Fruit fly (Drosophila melanogaster) whole organism, embryonic: ENCODE data around the gene CG33098.

ENCODE experiments used
- CG10366 ChIP-seq: fragments of 200-800 bp; sonication (Bioruptor generic); IDR thresholded peaks from 2 replicates; pipeline ENCODE4 v1.3.6; 2022; ENCODE audit warnings: missing biosample characterization, missing genetic modification characterization
- CG12155 ChIP-seq: fragments of 200-800 bp; sonication (Bioruptor generic); optimal IDR thresholded peaks from 3 replicates; lab custom pipeline; 2016; ENCODE audit warnings: missing biosample characterization, missing genetic modification characterization
- CG12769 ChIP-seq: fragments of 200-800 bp; sonication (Bioruptor generic); optimal IDR thresholded peaks from 2 replicates; lab custom pipeline; 2019; ENCODE audit warnings: missing biosample characterization, mild to moderate bottlenecking, missing genetic modification characterization, moderate library complexity
- CG13287 ChIP-seq: fragments of 200-800 bp; sonication (Bioruptor generic); IDR thresholded peaks from 2 replicates; pipeline ENCODE4 v1.3.6; 2022; ENCODE audit warnings: missing biosample characterization, missing genetic modification characterization; ENCODE audit not compliant: partially characterized antibody
- CG14710 ChIP-seq: fragments of 200-800 bp; sonication (Bioruptor generic); optimal IDR thresholded peaks from 3 replicates; lab custom pipeline; 2019; ENCODE audit warnings: missing biosample characterization, mild to moderate bottlenecking, missing genetic modification characterization, moderate library complexity
- CG17361 ChIP-seq: fragments of 200-800 bp; sonication (Bioruptor generic); IDR thresholded peaks from 3 replicates; pipeline ENCODE4 v1.3.6; 2022; ENCODE audit warnings: missing biosample characterization, missing genetic modification characterization
- CG17385 ChIP-seq: fragments of 200-800 bp; sonication (Bioruptor generic); optimal IDR thresholded peaks from 3 replicates; lab custom pipeline; 2018; ENCODE audit warnings: missing biosample characterization, mild to moderate bottlenecking, missing genetic modification characterization
- CG2129 ChIP-seq: fragments of 200-800 bp; sonication (Bioruptor generic); IDR thresholded peaks from 2 replicates; pipeline ENCODE4 v1.3.6; 2022; ENCODE audit warnings: missing biosample characterization, missing genetic modification characterization; ENCODE audit not compliant: partially characterized antibody
- CG30020 ChIP-seq: fragments of 200-800 bp; optimal IDR thresholded peaks from 2 replicates; lab custom pipeline; 2019; ENCODE audit warnings: missing biosample characterization, mild to moderate bottlenecking, missing genetic modification characterization, moderate library complexity
- CG3163 ChIP-seq: fragments of 200-800 bp; sonication (Bioruptor generic); optimal IDR thresholded peaks from 3 replicates; lab custom pipeline; 2016; ENCODE audit warnings: missing biosample characterization, missing genetic modification characterization
- CG33213 ChIP-seq: fragments of 200-800 bp; sonication (Bioruptor generic); optimal IDR thresholded peaks from 3 replicates; lab custom pipeline; 2016; ENCODE audit warnings: missing biosample characterization, missing genetic modification characterization
- CG3726 ChIP-seq: fragments of 200-800 bp; sonication (Bioruptor generic); IDR thresholded peaks from 3 replicates; pipeline ENCODE4, ENCODE4 v1.3.6; 2022; ENCODE audit warnings: missing biosample characterization, missing genetic modification characterization
- CG3847 ChIP-seq: fragments of 200-800 bp; sonication (Bioruptor generic); IDR thresholded peaks from 2 replicates; pipeline ENCODE4 v1.3.6; 2022; ENCODE audit warnings: missing biosample characterization, missing genetic modification characterization
- CG5245 ChIP-seq: fragments of 200-800 bp; sonication (Bioruptor generic); optimal IDR thresholded peaks from 3 replicates; lab custom pipeline; 2016; ENCODE audit warnings: missing biosample characterization, missing genetic modification characterization
- CG6272 ChIP-seq: fragments of 200-800 bp; sonication (Bioruptor generic); IDR thresholded peaks from 2 replicates; pipeline ENCODE4 v1.3.6; 2022; ENCODE audit warnings: missing biosample characterization, missing genetic modification characterization
- CG6765 ChIP-seq: fragments of 200-800 bp; sonication (Bioruptor generic); optimal IDR thresholded peaks from 3 replicates; lab custom pipeline; 2017; ENCODE audit warnings: missing biosample characterization, mild to moderate bottlenecking, missing genetic modification characterization
- CG9609 ChIP-seq: fragments of 200-800 bp; sonication (Bioruptor generic); optimal IDR thresholded peaks from 3 replicates; lab custom pipeline; 2016; ENCODE audit warnings: missing biosample characterization, missing genetic modification characterization
- CG9797 ChIP-seq: fragments of 200-800 bp; sonication (Bioruptor generic); optimal IDR thresholded peaks from 3 replicates; lab custom pipeline; 2018; ENCODE audit warnings: missing biosample characterization, mild to moderate bottlenecking, missing genetic modification characterization
- CG9876 ChIP-seq: fragments of 200-800 bp; sonication (Bioruptor generic); optimal IDR thresholded peaks from 2 replicates; lab custom pipeline; 2016; ENCODE audit warnings: missing biosample characterization, missing genetic modification characterization
- CTCF ChIP-seq: fragments of 200-800 bp; sonication (Bioruptor generic); optimal IDR thresholded peaks from 2 replicates; lab custom pipeline; 2017; ENCODE audit warnings: missing biosample characterization, mild to moderate bottlenecking, missing genetic modification characterization, moderate library complexity
- CrebB ChIP-seq: fragments of 200-800 bp; sonication (Bioruptor generic); optimal IDR thresholded peaks from 3 replicates; lab custom pipeline; 2018; ENCODE audit warnings: missing biosample characterization, mild to moderate bottlenecking, missing genetic modification characterization
- Dip2 ChIP-seq: fragments of 200-800 bp; sonication (Bioruptor generic); IDR thresholded peaks from 2 replicates; pipeline ENCODE4 v1.3.6; 2022; ENCODE audit warnings: missing biosample characterization, missing genetic modification characterization
- Dp ChIP-seq: fragments of 200-800 bp; sonication (Bioruptor generic); optimal IDR thresholded peaks from 2 replicates; lab custom pipeline; 2018; ENCODE audit warnings: missing biosample characterization, mild to moderate bottlenecking, missing genetic modification characterization, moderate library complexity
- HmgZ ChIP-seq: fragments of 200-800 bp; sonication (Bioruptor generic); optimal IDR thresholded peaks from 2 replicates; lab custom pipeline; 2018; ENCODE audit warnings: missing biosample characterization, mild to moderate bottlenecking, missing genetic modification characterization
- Jarid2 ChIP-seq: fragments of 200-800 bp; sonication (Bioruptor generic); optimal IDR thresholded peaks from 3 replicates; lab custom pipeline; 2017; ENCODE audit warnings: mild to moderate bottlenecking, missing biosample characterization, missing genetic modification reagents, missing genetic modification characterization
- Lhr ChIP-seq: fragments of 200-800 bp; sonication (Bioruptor generic); optimal IDR thresholded peaks from 3 replicates; lab custom pipeline; 2017; ENCODE audit warnings: mild to moderate bottlenecking, missing biosample characterization, missing genetic modification reagents, missing genetic modification characterization
- MESR4 ChIP-seq: fragments of 200-800 bp; sonication (Bioruptor generic); optimal IDR thresholded peaks from 2 replicates; lab custom pipeline; 2018; ENCODE audit warnings: missing biosample characterization, mild to moderate bottlenecking, missing genetic modification characterization, moderate library complexity
- Max ChIP-seq: fragments of 200-800 bp; sonication (Bioruptor generic); optimal IDR thresholded peaks from 2 replicates; lab custom pipeline; 2016; ENCODE audit warnings: missing biosample characterization, mild to moderate bottlenecking, missing genetic modification characterization
- Meics ChIP-seq: fragments of 200-800 bp; sonication (Bioruptor generic); optimal IDR thresholded peaks from 2 replicates; lab custom pipeline; 2017; ENCODE audit warnings: missing biosample characterization, mild to moderate bottlenecking, missing genetic modification characterization
- Mrtf ChIP-seq: fragments of 200-800 bp; sonication (Bioruptor generic); IDR thresholded peaks from 3 replicates; pipeline ENCODE4 v1.3.6; 2022; ENCODE audit warnings: missing biosample characterization, missing genetic modification characterization
- NFAT ChIP-seq: fragments of 200-800 bp; sonication (Bioruptor generic); IDR thresholded peaks from 2 replicates; pipeline ENCODE4 v1.3.6; 2022; ENCODE audit warnings: missing biosample characterization, missing genetic modification characterization
- Scr ChIP-seq: fragments of 200-800 bp; sonication (Bioruptor generic); IDR thresholded peaks from 2 replicates; pipeline ENCODE4 v1.3.6; 2022; ENCODE audit warnings: missing biosample characterization, missing genetic modification characterization; ENCODE audit not compliant: partially characterized antibody
- Sox100B ChIP-seq: fragments of 200-800 bp; sonication (Bioruptor generic); optimal IDR thresholded peaks from 3 replicates; lab custom pipeline; 2018; ENCODE audit warnings: missing biosample characterization, mild to moderate bottlenecking, missing genetic modification characterization
- Sry-β ChIP-seq: fragments of 200-800 bp; sonication (Bioruptor generic); optimal IDR thresholded peaks from 2 replicates; lab custom pipeline; 2018; ENCODE audit warnings: missing biosample characterization, mild to moderate bottlenecking, missing genetic modification characterization, moderate library complexity
- aop ChIP-seq: fragments of 200-800 bp; sonication (Bioruptor generic); IDR thresholded peaks from 2 replicates; pipeline ENCODE4 v1.3.6; 2022; ENCODE audit warnings: missing biosample characterization, missing genetic modification characterization
- cas ChIP-seq: fragments of 200-800 bp; sonication (Bioruptor generic); IDR thresholded peaks from 2 replicates; pipeline ENCODE4 v1.3.6; 2022; ENCODE audit warnings: missing biosample characterization, missing genetic modification characterization
- chif ChIP-seq, 2 experiments: fragments of 200-800 bp; sonication (Bioruptor generic); optimal IDR thresholded peaks; 3 replicates each; lab custom pipeline; 2016; ENCODE audit warnings: missing biosample characterization in 2 of 2, missing genetic modification characterization in 2 of 2
- emc ChIP-seq: fragments of 200-800 bp; sonication (Bioruptor generic); optimal IDR thresholded peaks from 2 replicates; lab custom pipeline; 2016; ENCODE audit warnings: missing biosample characterization, missing genetic modification characterization
- fd64A ChIP-seq: fragments of 200-800 bp; sonication (Bioruptor generic); optimal IDR thresholded peaks from 3 replicates; lab custom pipeline; 2018; ENCODE audit warnings: missing biosample characterization, mild to moderate bottlenecking, missing genetic modification characterization
- gfzf ChIP-seq: fragments of 200-800 bp; sonication (Bioruptor generic); optimal IDR thresholded peaks from 2 replicates; lab custom pipeline; 2016; ENCODE audit warnings: missing biosample characterization, mild to moderate bottlenecking, missing genetic modification characterization, moderate library complexity
- gt ChIP-seq: fragments of 200-800 bp; sonication (Bioruptor generic); IDR thresholded peaks from 2 replicates; pipeline ENCODE4 v1.3.6; 2022; ENCODE audit warnings: missing biosample characterization, missing genetic modification characterization
- kay ChIP-seq: fragments of 200-800 bp; sonication (Bioruptor generic); optimal IDR thresholded peaks from 2 replicates; lab custom pipeline; 2016; ENCODE audit warnings: missing biosample characterization, missing genetic modification characterization
- lmd ChIP-seq: fragments of 200-800 bp; sonication (Bioruptor generic); IDR thresholded peaks from 2 replicates; pipeline ENCODE4 v1.3.6; 2022; ENCODE audit warnings: missing biosample characterization, missing genetic modification characterization
- lola ChIP-seq, 3 experiments: fragments of >200 bp in 2 of 3; fragments of 200-800 bp in 1 of 3; sonication (Bioruptor generic) in 1 of 3; optimal IDR thresholded peaks; 2 replicates each; lab custom pipeline; 2017 to 2019; ENCODE audit warnings: missing biosample characterization in 3 of 3, missing genetic modification characterization in 3 of 3, mild to moderate bottlenecking in 1 of 3, moderate library complexity in 1 of 3
- luna ChIP-seq: fragments of 200-800 bp; sonication (Bioruptor generic); optimal IDR thresholded peaks from 2 replicates; lab custom pipeline; 2016; ENCODE audit warnings: missing biosample characterization, missing genetic modification characterization
- nerfin-1 ChIP-seq: fragments of 200-800 bp; sonication (Bioruptor generic); optimal IDR thresholded peaks from 3 replicates; lab custom pipeline; 2019; ENCODE audit warnings: missing biosample characterization, mild to moderate bottlenecking, missing genetic modification characterization, moderate library complexity
- nmo ChIP-seq: fragments of 200-800 bp; sonication (Bioruptor generic); optimal IDR thresholded peaks from 2 replicates; lab custom pipeline; 2018; ENCODE audit warnings: missing biosample characterization, mild to moderate bottlenecking, missing genetic modification characterization, moderate library complexity
- sens-2 ChIP-seq: fragments of 200-800 bp; sonication (Bioruptor generic); IDR thresholded peaks from 2 replicates; pipeline ENCODE4 v1.3.6; 2022; ENCODE audit warnings: missing biosample characterization, missing genetic modification characterization
- sim ChIP-seq: fragments of 200-800 bp; sonication (Bioruptor generic); IDR thresholded peaks from 2 replicates; pipeline ENCODE4 v1.3.6; 2022; ENCODE audit warnings: missing biosample characterization, missing genetic modification characterization
- sima ChIP-seq: fragments of 200-800 bp; sonication (Bioruptor generic); optimal IDR thresholded peaks from 2 replicates; lab custom pipeline; 2016; ENCODE audit warnings: missing biosample characterization, missing genetic modification characterization
- stc ChIP-seq: fragments of 200-800 bp; sonication (Bioruptor generic); IDR thresholded peaks from 2 replicates; pipeline ENCODE4 v1.3.6; 2022; ENCODE audit warnings: missing biosample characterization, missing genetic modification characterization

CG33098 gene

DNA sequence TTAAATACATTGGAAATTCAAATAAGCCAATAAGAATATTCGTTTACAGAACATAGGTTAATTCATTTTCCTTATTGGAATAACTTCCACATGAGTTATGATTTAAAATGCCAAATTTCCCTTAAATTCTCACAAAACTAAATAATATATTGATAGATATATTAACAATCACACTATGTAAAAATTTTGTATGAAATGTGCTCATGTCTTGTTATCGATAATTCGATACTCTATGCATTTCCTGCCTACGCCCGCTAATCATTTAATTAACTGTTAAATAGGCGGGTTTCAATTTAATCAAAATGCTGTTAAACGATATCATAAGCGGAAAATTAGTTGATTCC lies 39.3 kb downstream of the CG33098 start, which contains the start of gene NANS (continued):
- TF ChIP-seq Jarid2 (GFP tag; lab: Kevin White, UChicago) (no peak), CG12769 (tag; lab: Kevin White, UChicago) (no peak), kay (GFP tag; lab: Kevin White, UChicago) (no peak), CG2129 (GFP tag; lab: Robert Waterston, UW) (no peak; the same call in 1 of the 2 replicates), Scr (GFP tag; lab: Robert Waterston, UW) (peak; percentile 47; the same call in 1 of the 2 replicates), sim (GFP tag; lab: Robert Waterston, UW) (no peak), gt (no peak), CG9609 (GFP tag; lab: Kevin White, UChicago) (no peak), CG17361 (peak; percentile 20), CG17385 (peak; percentile 21), Sox100B (GFP tag; lab: Kevin White, UChicago) (no peak), sens-2 (no peak)

DNA sequence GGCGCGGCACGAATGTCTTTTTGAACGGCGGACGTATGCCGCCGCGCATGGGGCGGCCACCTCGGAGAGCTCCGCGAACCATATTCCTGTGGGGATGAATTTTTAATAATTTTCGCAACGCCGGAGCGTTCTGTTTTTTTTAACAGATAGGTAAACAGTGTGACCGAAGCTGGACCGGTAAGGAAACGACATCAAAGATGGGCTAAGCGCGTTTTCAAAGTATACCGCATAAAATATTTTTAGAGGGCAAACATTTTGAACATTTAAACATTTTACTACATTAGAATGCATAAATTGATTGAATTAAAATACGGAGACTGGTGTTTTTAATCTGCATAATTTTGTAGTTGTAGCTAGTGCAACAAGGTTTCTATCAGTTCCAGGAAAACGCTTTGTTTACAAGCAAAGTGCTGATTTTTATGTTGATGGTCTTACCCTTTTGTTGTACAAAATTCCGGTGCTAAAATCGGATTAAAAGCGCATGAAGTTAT lies 42.2 kb downstream of the CG33098 start, which contains the start of the genes CG5641 and CG5245:
TSS of gene CG5641 (minus strand) at position 163 of the 491 bp plus-strand sequence.
TSS of gene CG5245 (plus strand) at position 441 of the 491 bp plus-strand sequence.
- TF ChIP-seq cas (GFP tag; lab: Robert Waterston, UW) (no peak), Max (GFP tag; lab: Kevin White, UChicago) (no peak), MESR4 (GFP tag; lab: Kevin White, UChicago) (peak; percentile 47), emc (GFP tag; lab: Kevin White, UChicago) (no peak), CG9876 (GFP tag; lab: Kevin White, UChicago) (no peak), stc (GFP tag; lab: Robert Waterston, UW) (no peak), CG14710 (peak; percentile 27), aop (GFP tag; lab: Robert Waterston, UW) (no peak), Lhr (GFP tag; lab: Kevin White, UChicago) (peak; percentile 31), Mrtf (GFP tag; lab: Robert Waterston, UW) (no peak), lola (GFP tag; optimal IDR thresholded peaks at IDR 0.05; lab: Kevin White, UChicago) (no peak), NFAT (GFP tag; lab: Robert Waterston, UW) (no peak), Sry-β (GFP tag; lab: Kevin White, UChicago) (peak; percentile 14), nmo (GFP tag; lab: Kevin White, UChicago) (peak; percentile 20), CG6272 (no peak), lmd (GFP tag; lab: Robert Waterston, UW) (no peak), CG10366 (GFP tag; lab: Robert Waterston, UW) (no peak), CG30020 (tag; lab: Kevin White, UChicago) (peak; percentile 15), CG3726 (GFP tag; lab: Robert Waterston, UW) (no peak), CG3847 (no peak), CrebB (tag; lab: Kevin White, UChicago) (no peak), CG33213 (GFP tag; lab: Kevin White, UChicago) (no peak), fd64A (GFP tag; lab: Kevin White, UChicago) (no peak), CG6765 (GFP tag; lab: Kevin White, UChicago) (no peak), nerfin-1 (tag; lab: Kevin White, UChicago) (peak; percentile 58), HmgZ (tag; lab: Kevin White, UChicago) (no peak), chif (GFP tag; optimal IDR thresholded peaks at IDR 0.05; lab: Kevin White, UChicago) (no peak), CG9797 (peak; percentile 69), Dp (GFP tag; lab: Kevin White, UChicago) (peak; percentile 60), CG13287 (GFP tag; lab: Robert Waterston, UW) (peak; percentile 18; the same call in 1 of the 2 replicates), Dip2 (no peak), CG12155 (GFP tag; lab: Kevin White, UChicago) (no peak), gfzf (peak; percentile 85), sima (GFP tag; lab: Kevin White, UChicago) (no peak), CG3163 (no peak), luna (GFP tag; lab: Kevin White, UChicago) (no peak), CG5245 (no peak), CTCF (GFP tag; lab: Kevin White, UChicago) (no peak), Meics (no peak)
